Worm (Caenorhabditis elegans): ENCODE data around the gene T22D1.5.

Gene T22D1.5

DNA sequence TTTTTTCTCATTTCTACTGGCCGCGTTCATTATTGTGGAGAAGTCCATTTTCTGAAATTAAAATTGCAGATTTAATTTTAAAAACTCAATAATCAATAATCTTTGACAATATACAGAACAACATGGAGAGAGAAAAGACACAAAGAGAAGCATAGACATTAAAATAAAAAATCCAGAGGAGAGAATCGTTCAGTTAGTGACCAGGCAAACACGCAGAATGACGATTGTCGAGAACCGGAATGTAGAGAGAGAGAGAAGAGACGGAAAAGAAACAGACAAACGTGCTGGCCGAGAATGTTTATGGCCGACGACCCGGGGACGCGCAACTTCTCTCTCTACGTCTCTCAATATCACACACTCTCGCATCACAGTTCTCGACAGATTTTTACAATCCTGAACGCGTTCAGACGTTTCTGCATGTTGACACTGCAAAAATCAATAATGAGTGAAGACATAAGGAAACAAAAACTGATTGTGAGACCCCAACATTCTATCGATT, 16.1 kb upstream of the T22D1.5 start, which contains the start of the genes T05A12.3 and T05A12.4:
Gene T05A12.3, minus strand, starts transcription at position 51 of the 499 bp plus-strand sequence.
Gene T05A12.4, plus strand, starts transcription at position 348 of the 499 bp plus-strand sequence.
- TF ChIP-seq nhr-77 (tag; optimal IDR thresholded peaks at IDR 0.05) (no peak), nhr-237 (tag; optimal IDR thresholded peaks at IDR 0.05) (no peak), snpc-4 (tag; optimal IDR thresholded peaks at IDR 0.05) (peak; percentile 63), lin-15B (tag; optimal IDR thresholded peaks at IDR 0.05) (peak; percentile 60), ceh-28 (tag; optimal IDR thresholded peaks at IDR 0.05) (peak; percentile 10), sea-2 (GFP tag; optimal IDR thresholded peaks at IDR 0.05) (no peak), ceh-16 (tag; optimal IDR thresholded peaks at IDR 0.05) (no peak), nfya-1 (tag; optimal IDR thresholded peaks at IDR 0.05; ENCODE audit: insufficient read depth) (peak; percentile 58), daf-12 (tag; optimal IDR thresholded peaks at IDR 0.05) (no peak), nhr-25 (tag; optimal IDR thresholded peaks at IDR 0.05) (peak; percentile 65), elt-2 (tag; optimal IDR thresholded peaks at IDR 0.05) (peak; percentile 30), lin-39 (tag; optimal IDR thresholded peaks at IDR 0.05) (peak; percentile 46), egl-5 (tag; optimal IDR thresholded peaks at IDR 0.05) (peak; percentile 56), hmg-11 (tag; optimal IDR thresholded peaks at IDR 0.05) (peak; percentile 39), nhr-43 (tag; optimal IDR thresholded peaks at IDR 0.05; ENCODE audit: poor library complexity, severe bottlenecking) (peak; percentile 25), R02D3.7 (tag; optimal IDR thresholded peaks at IDR 0.05) (peak; percentile 44)

DNA sequence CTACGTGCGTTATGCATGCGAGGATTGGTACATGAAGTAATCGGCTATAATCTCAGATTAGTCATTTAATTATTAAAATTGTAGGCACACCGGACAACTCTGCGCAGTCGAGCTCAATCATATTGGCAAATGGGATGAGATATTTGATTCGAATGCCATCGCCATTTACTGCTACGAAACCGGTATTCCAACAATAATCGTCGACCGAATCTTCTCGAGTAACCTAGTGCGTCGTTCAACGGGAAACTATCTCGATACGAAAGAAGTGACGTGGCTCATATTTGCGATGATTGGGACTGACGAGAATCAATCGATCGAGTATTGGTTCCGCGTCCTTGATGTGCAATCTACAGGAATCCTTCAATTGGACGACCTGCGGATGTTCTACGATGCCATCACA, 856 bp downstream of the T22D1.5 start:
- TF ChIP-seq nhr-43 (tag; optimal IDR thresholded peaks at IDR 0.05; ENCODE audit: poor library complexity, severe bottlenecking) = no peak
- no peak for TF ChIP-seq mdl-1 (tag; optimal IDR thresholded peaks at IDR 0.05)
- TF ChIP-seq nhr-25 (tag; optimal IDR thresholded peaks at IDR 0.05) = no peak
- TF ChIP-seq nhr-23 (tag; optimal IDR thresholded peaks at IDR 0.05) = no peak
- TF ChIP-seq ama-1 (optimal IDR thresholded peaks at IDR 0.05) = no peak
- no peak for TF ChIP-seq daf-12 (tag; optimal IDR thresholded peaks at IDR 0.05)
- TF ChIP-seq nhr-76 (tag; optimal IDR thresholded peaks at IDR 0.05) = no peak
- TF ChIP-seq nhr-77 (tag; optimal IDR thresholded peaks at IDR 0.05) = no peak
- TF ChIP-seq lsy-12 (tag; optimal IDR thresholded peaks at IDR 0.05) = no peak
- no peak for TF ChIP-seq R02D3.7 (tag; optimal IDR thresholded peaks at IDR 0.05)
- no peak for TF ChIP-seq sea-2 (GFP tag; optimal IDR thresholded peaks at IDR 0.05)
- no peak for TF ChIP-seq ceh-28 (tag; optimal IDR thresholded peaks at IDR 0.05)

DNA sequence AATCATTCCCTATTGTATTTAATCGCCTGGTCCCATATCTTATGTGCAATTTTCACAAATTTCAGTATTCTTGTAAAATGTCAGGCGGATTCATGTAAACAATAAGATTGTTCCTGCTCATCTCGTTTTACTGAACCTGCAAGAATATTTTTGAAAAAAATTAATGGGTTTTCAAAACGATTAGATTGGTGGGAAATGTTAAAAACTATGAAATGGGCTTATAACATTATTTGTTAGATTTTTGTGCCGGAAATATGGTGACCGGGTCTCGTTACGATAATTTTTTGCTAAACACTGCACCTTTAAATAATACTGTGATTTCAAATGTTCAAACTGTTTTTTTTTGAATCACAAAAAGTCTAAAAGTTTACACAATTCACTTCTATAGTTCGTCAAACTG, 1.7 kb downstream of the T22D1.5 start:
- TF ChIP-seq ama-1 (optimal IDR thresholded peaks at IDR 0.05) (no peak), nfya-1 (tag; optimal IDR thresholded peaks at IDR 0.05; ENCODE audit: insufficient read depth) (no peak), daf-12 (tag; optimal IDR thresholded peaks at IDR 0.05) (no peak), lsy-12 (tag; optimal IDR thresholded peaks at IDR 0.05) (no peak), ceh-16 (tag; optimal IDR thresholded peaks at IDR 0.05) (no peak), ceh-9 (tag; optimal IDR thresholded peaks at IDR 0.05) (no peak), unc-62 (GFP tag; optimal IDR thresholded peaks at IDR 0.05) (no peak), lin-39 (tag; optimal IDR thresholded peaks at IDR 0.05) (no peak), tbx-2 (tag; optimal IDR thresholded peaks at IDR 0.05) (no peak), nhr-76 (tag; optimal IDR thresholded peaks at IDR 0.05) (no peak), nhr-12 (tag; optimal IDR thresholded peaks at IDR 0.05) (no peak), egl-27 (tag; optimal IDR thresholded peaks at IDR 0.05) (no peak), nhr-11 (tag; optimal IDR thresholded peaks at IDR 0.05) (no peak)

DNA sequence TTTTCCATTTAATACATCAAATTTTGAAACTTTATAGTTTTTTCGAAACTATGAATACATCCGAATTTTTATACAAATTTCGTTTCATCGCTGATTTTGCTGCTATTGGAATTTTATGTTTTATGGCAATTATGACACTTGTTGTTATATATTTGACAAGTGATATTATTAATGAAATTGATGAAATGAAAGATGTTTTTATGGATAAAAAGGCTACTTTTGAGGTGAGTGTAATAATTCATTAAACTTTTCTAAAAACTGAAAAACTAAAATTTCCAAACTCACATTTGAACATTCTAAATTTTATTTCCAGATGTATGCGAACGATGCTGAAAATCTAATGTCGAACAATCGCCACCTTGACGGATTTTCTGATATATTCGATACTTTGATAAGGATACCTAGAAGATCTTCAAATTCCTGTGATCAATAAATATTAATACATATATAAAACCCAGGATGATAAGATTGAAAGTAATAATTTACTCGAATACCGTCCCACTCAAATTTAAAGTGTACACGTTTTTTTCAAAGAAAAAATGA, 2.3 kb downstream of the T22D1.5 start, which contains the start of the genes T22D1.17 and T22D1.8:
Gene T22D1.17, plus strand, starts transcription at position 51 of the 543 bp plus-strand sequence.
Gene T22D1.8, minus strand, starts transcription at position 402 of the 543 bp plus-strand sequence.
- no peak for TF ChIP-seq egl-5 (tag; optimal IDR thresholded peaks at IDR 0.05)
- TF ChIP-seq ceh-28 (tag; optimal IDR thresholded peaks at IDR 0.05) = peak; percentile 11
- peak; percentile 48 for TF ChIP-seq aly-2 (tag; optimal IDR thresholded peaks at IDR 0.05)

DNA sequence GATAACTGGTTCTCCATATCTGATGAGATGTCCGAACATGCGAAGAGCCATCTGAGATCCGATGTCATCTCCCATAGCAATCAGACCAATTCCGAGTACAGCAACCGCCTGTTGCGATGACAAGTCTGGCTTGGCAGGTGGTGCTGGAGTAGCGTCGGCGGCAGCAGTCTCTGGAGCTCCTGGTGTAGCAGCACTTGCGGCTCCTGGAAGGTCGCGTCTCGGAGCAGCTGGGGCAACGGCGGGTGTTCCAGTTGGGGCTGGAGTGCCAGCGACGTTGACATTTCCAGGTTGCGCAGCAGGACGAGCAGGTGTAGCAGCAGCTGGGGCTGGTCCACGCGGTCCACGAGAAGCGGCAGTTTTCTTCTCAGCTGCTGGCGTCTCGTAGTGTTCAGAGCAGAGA, 3.7 kb downstream of the T22D1.5 start:
- TF ChIP-seq fkh-10 (GFP tag; optimal IDR thresholded peaks at IDR 0.05) (no peak), unc-39 (tag; optimal IDR thresholded peaks at IDR 0.05) (no peak), pqm-1 (tag; optimal IDR thresholded peaks at IDR 0.05) (no peak), pha-4 (tag; optimal IDR thresholded peaks at IDR 0.05) (no peak), ceh-82 (tag; optimal IDR thresholded peaks at IDR 0.05) (no peak), nhr-237 (tag; optimal IDR thresholded peaks at IDR 0.05) (no peak), ztf-11 (tag; optimal IDR thresholded peaks at IDR 0.05) (no peak), ceh-9 (tag; optimal IDR thresholded peaks at IDR 0.05) (no peak), zag-1 (tag; optimal IDR thresholded peaks at IDR 0.05) (no peak)

Measured in whole organism, L3 larva.